Fruit fly (Drosophila melanogaster): Measurements from ENCODE around the gene slp2.

slp2 gene

DNA sequence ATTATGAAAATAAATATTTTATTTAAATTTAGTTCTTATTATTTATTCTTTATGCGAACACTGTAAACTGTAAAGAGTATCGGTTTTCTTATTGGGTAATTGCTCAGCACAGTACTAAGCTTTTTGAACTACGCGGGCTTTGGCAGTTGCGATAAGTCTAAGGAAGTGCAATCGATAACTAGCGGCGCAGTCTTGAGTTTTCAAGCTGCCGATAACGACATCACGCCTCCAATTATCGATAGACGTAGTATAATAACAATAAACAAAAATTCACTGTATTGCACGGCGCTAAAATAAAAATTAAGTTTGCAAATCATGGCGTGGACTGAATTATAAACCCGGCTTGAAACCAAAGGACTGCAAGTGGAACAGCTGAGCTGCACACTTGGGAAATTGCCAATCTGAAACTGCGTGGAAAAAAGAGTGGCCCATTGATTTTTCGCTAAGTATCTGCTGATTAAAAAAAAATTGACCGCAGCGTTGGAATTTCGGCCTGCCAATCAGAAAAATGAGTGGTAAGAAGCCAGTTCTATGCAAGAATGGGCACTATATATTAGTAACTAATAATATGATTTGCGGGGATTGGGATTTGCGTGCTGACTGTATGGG, 30.9 kb downstream of the slp2 start, which contains the start of gene Cep97 (continued):
- TF ChIP-seq Side (GFP tag; optimal IDR thresholded peaks at IDR 0.05) (no peak), CrebB (tag; optimal IDR thresholded peaks at IDR 0.05) (no peak), al (GFP tag; IDR thresholded peaks at IDR 0.05) (no peak), CG11695 (GFP tag; IDR thresholded peaks at IDR 0.05) (no peak), ap (GFP tag; IDR thresholded peaks at IDR 0.05) (no peak), prd (optimal IDR thresholded peaks at IDR 0.05) (no peak), prd (GFP tag; IDR thresholded peaks at IDR 0.05) (no peak), CG12659 (GFP tag; optimal IDR thresholded peaks at IDR 0.05) (peak; percentile 4), CG17802 (tag; optimal IDR thresholded peaks at IDR 0.05) (no peak), lmd (GFP tag; IDR thresholded peaks at IDR 0.05) (no peak), ssp (GFP tag; IDR thresholded peaks at IDR 0.05) (no peak), z (GFP tag; IDR thresholded peaks at IDR 0.05) (no peak), Lhr (GFP tag; optimal IDR thresholded peaks at IDR 0.05) (no peak), CG10274 (GFP tag; optimal IDR thresholded peaks at IDR 0.05) (no peak), trem (tag; optimal IDR thresholded peaks at IDR 0.05) (peak; percentile 21), Sin3A (optimal IDR thresholded peaks at IDR 0.05) (peak; percentile 50), CG8089 (GFP tag; optimal IDR thresholded peaks at IDR 0.05) (no peak), CG1024 (GFP tag; IDR thresholded peaks at IDR 0.05) (no peak), eyg (GFP tag; optimal IDR thresholded peaks at IDR 0.05) (no peak), TFAM (GFP tag; optimal IDR thresholded peaks at IDR 0.05) (no peak), tgo (GFP tag; IDR thresholded peaks at IDR 0.05) (no peak), CG13424 (tag; optimal IDR thresholded peaks at IDR 0.05) (no peak), CG7372 (GFP tag; IDR thresholded peaks at IDR 0.05) (no peak), gcm2 (GFP tag; optimal IDR thresholded peaks at IDR 0.05) (no peak), Dbx (GFP tag; IDR thresholded peaks at IDR 0.05) (no peak), dan (GFP tag; IDR thresholded peaks at IDR 0.05) (no peak), CG17328 (GFP tag; IDR thresholded peaks at IDR 0.05) (no peak), Atf3 (GFP tag; optimal IDR thresholded peaks at IDR 0.05) (no peak), CG31388 (GFP tag; optimal IDR thresholded peaks at IDR 0.05) (no peak), pros (GFP tag; optimal IDR thresholded peaks at IDR 0.05) (no peak), Hr39 (optimal IDR thresholded peaks at IDR 0.05) (no peak), CG12744 (GFP tag; optimal IDR thresholded peaks at IDR 0.05) (no peak), CG33213 (GFP tag; optimal IDR thresholded peaks at IDR 0.05) (no peak), CG8924 (tag; optimal IDR thresholded peaks at IDR 0.05) (peak; percentile 21), Poxn (GFP tag; IDR thresholded peaks at IDR 0.05) (no peak), CG1233 (GFP tag; optimal IDR thresholded peaks at IDR 0.05) (no peak), Oli (tag; optimal IDR thresholded peaks at IDR 0.05) (no peak), CG12769 (tag; optimal IDR thresholded peaks at IDR 0.05) (no peak), Dfd (GFP tag; optimal IDR thresholded peaks at IDR 0.05) (no peak), gem (tag; optimal IDR thresholded peaks at IDR 0.05) (no peak), PHDP (tag; optimal IDR thresholded peaks at IDR 0.05) (no peak), CTCF (GFP tag; optimal IDR thresholded peaks at IDR 0.05) (no peak), danr (GFP tag; IDR thresholded peaks at IDR 0.05) (no peak), BtbVII (GFP tag; optimal IDR thresholded peaks at IDR 0.05) (no peak), fd64A (GFP tag; optimal IDR thresholded peaks at IDR 0.05) (no peak), schlank (tag; optimal IDR thresholded peaks at IDR 0.05) (no peak), tup (GFP tag; optimal IDR thresholded peaks at IDR 0.05) (no peak), gt (GFP tag; IDR thresholded peaks at IDR 0.05) (no peak), yki (optimal IDR thresholded peaks at IDR 0.05) (no peak), ham (GFP tag; IDR thresholded peaks at IDR 0.05) (no peak), Elba2 (GFP tag; optimal IDR thresholded peaks at IDR 0.05) (peak; percentile 65), CG17568 (GFP tag; optimal IDR thresholded peaks at IDR 0.05) (no peak), Pdp1 (GFP tag; optimal IDR thresholded peaks at IDR 0.05) (no peak), CG18619 (GFP tag; optimal IDR thresholded peaks at IDR 0.05) (no peak)
